Worm (Caenorhabditis elegans): ENCODE results near the gene wrt-9.

ce11 chrX:1568377-1568776, 8.1 kb upstream of the wrt-9 start, which contains the start of gene H02F09.3:
- TF ChIP-seq W03F9.2 (tag; optimal IDR thresholded peaks at IDR 0.05): no peak
- TF ChIP-seq him-1 (tag; optimal IDR thresholded peaks at IDR 0.05): no peak

Measured in whole organism, L4/young adult.